Fruit fly (Drosophila melanogaster) whole organism, embryonic: ENCODE data around the gene Idgf3.

Experiments used
- Atf3 ChIP-seq: fragments of 200-800 bp; sonication (Bioruptor generic); optimal IDR thresholded peaks from 3 replicates; lab custom pipeline; 2016; ENCODE audit warnings: missing biosample characterization, missing genetic modification characterization
- CG10209 ChIP-seq: fragments of 200-800 bp; sonication (Bioruptor generic); optimal IDR thresholded peaks from 3 replicates; lab custom pipeline; 2017; ENCODE audit warnings: missing biosample characterization, mild to moderate bottlenecking, missing genetic modification characterization, missing genetic modification reagents
- CG11504 ChIP-seq: fragments of 200-800 bp; sonication (Bioruptor generic); optimal IDR thresholded peaks from 3 replicates; lab custom pipeline; 2019; ENCODE audit warnings: missing biosample characterization, mild to moderate bottlenecking, missing genetic modification characterization, moderate library complexity
- CG13894 ChIP-seq: fragments of 200-800 bp; sonication (Bioruptor generic); optimal IDR thresholded peaks from 3 replicates; lab custom pipeline; 2018; ENCODE audit warnings: missing biosample characterization, mild to moderate bottlenecking, missing genetic modification characterization, moderate library complexity
- CG18262 ChIP-seq: fragments of 200-800 bp; optimal IDR thresholded peaks from 3 replicates; lab custom pipeline; 2019; ENCODE audit warnings: missing biosample characterization, mild to moderate bottlenecking, missing genetic modification characterization, moderate library complexity
- CG31224 ChIP-seq: fragments of 200-800 bp; sonication (Bioruptor generic); IDR thresholded peaks from 2 replicates; pipeline ENCODE4 v1.3.6; 2022; ENCODE audit warnings: missing biosample characterization, missing genetic modification characterization
- CG31441 ChIP-seq: fragments of 200-800 bp; sonication (Bioruptor generic); IDR thresholded peaks from 2 replicates; pipeline ENCODE4 v1.3.6; 2022; ENCODE audit warnings: missing biosample characterization, missing genetic modification characterization
- CG4360 ChIP-seq: fragments of 200-800 bp; sonication (Bioruptor generic); IDR thresholded peaks from 2 replicates; pipeline ENCODE4 v1.3.6; 2022; ENCODE audit warnings: missing biosample characterization, missing genetic modification characterization
- CG7839 ChIP-seq: fragments of 200-800 bp; sonication (Bioruptor generic); optimal IDR thresholded peaks from 3 replicates; lab custom pipeline; 2018; ENCODE audit warnings: missing biosample characterization, mild to moderate bottlenecking, missing genetic modification characterization, moderate library complexity
- CG8765 ChIP-seq: fragments of 200-800 bp; sonication (Bioruptor generic); IDR thresholded peaks from 2 replicates; pipeline ENCODE4 v1.3.6; 2022; ENCODE audit warnings: missing biosample characterization, missing genetic modification characterization
- CG9797 ChIP-seq: fragments of 200-800 bp; sonication (Bioruptor generic); optimal IDR thresholded peaks from 3 replicates; lab custom pipeline; 2018; ENCODE audit warnings: missing biosample characterization, mild to moderate bottlenecking, missing genetic modification characterization
- CkIIα-i1 ChIP-seq: fragments of 200-800 bp; sonication (Bioruptor generic); IDR thresholded peaks from 2 replicates; pipeline ENCODE4 v1.3.6; 2022; ENCODE audit warnings: missing biosample characterization, missing genetic modification characterization
- Drgx ChIP-seq: fragments of 200-800 bp; sonication (Bioruptor generic); IDR thresholded peaks from 2 replicates; pipeline ENCODE4 v1.3.6; 2022; ENCODE audit warnings: missing biosample characterization, missing genetic modification characterization
- Ets97D ChIP-seq: fragments of 200-800 bp; sonication (Bioruptor generic); optimal IDR thresholded peaks from 3 replicates; lab custom pipeline; 2016; ENCODE audit warnings: missing biosample characterization, missing genetic modification characterization
- Fer3 ChIP-seq: fragments of 200-800 bp; sonication (Bioruptor generic); optimal IDR thresholded peaks from 2 replicates; lab custom pipeline; 2018; ENCODE audit warnings: missing biosample characterization, mild to moderate bottlenecking, missing genetic modification characterization, moderate library complexity
- Hr51 ChIP-seq, 2 experiments: fragments of 200-800 bp; sonication (Bioruptor generic); optimal IDR thresholded peaks; 2 replicates in 1 of 2; 3 replicates in 1 of 2; lab custom pipeline; 2016 to 2018; ENCODE audit warnings: missing biosample characterization in 2 of 2, missing genetic modification characterization in 2 of 2, mild to moderate bottlenecking in 1 of 2, moderate library complexity in 1 of 2
- PHDP ChIP-seq: fragments of 200-800 bp; sonication (Bioruptor generic); optimal IDR thresholded peaks from 3 replicates; lab custom pipeline; 2018; ENCODE audit warnings: missing biosample characterization, mild to moderate bottlenecking, missing genetic modification characterization, moderate library complexity
- Ptx1 ChIP-seq: fragments of 200-800 bp; sonication (Bioruptor generic); IDR thresholded peaks from 2 replicates; pipeline ENCODE4 v1.3.6; 2022; ENCODE audit warnings: missing biosample characterization, missing genetic modification characterization
- Six4 ChIP-seq: fragments of 200-800 bp; sonication (Bioruptor generic); optimal IDR thresholded peaks from 2 replicates; lab custom pipeline; 2016; ENCODE audit warnings: missing biosample characterization, missing genetic modification characterization
- Sox102F ChIP-seq: fragments of 200-800 bp; sonication (Bioruptor generic); optimal IDR thresholded peaks from 2 replicates; lab custom pipeline; 2018; ENCODE audit warnings: missing biosample characterization, mild to moderate bottlenecking, missing genetic modification characterization, moderate library complexity
- Usf ChIP-seq: fragments of 200-800 bp; sonication (Bioruptor generic); optimal IDR thresholded peaks from 2 replicates; lab custom pipeline; 2017; ENCODE audit warnings: missing genotype, missing biosample characterization, missing genetic modification characterization
- Xrp1 ChIP-seq: fragments of 200-800 bp; sonication (Bioruptor generic); IDR thresholded peaks from 2 replicates; pipeline ENCODE4 v1.3.6; 2022; ENCODE audit warnings: missing biosample characterization, missing genetic modification characterization
- al ChIP-seq: fragments of 200-800 bp; sonication (Bioruptor generic); IDR thresholded peaks from 2 replicates; pipeline ENCODE4 v1.3.6; 2022; ENCODE audit warnings: missing biosample characterization, missing genetic modification characterization
- ara ChIP-seq: fragments of 200-800 bp; sonication (Bioruptor generic); IDR thresholded peaks from 2 replicates; pipeline ENCODE4 v1.3.6; 2022; ENCODE audit warnings: missing biosample characterization, missing genetic modification characterization
- bowl ChIP-seq: fragments of 200-800 bp; sonication (Bioruptor generic); IDR thresholded peaks from 2 replicates; pipeline ENCODE4 v1.3.6; 2022; ENCODE audit warnings: missing biosample characterization, missing genetic modification characterization
- bsh ChIP-seq, 2 experiments: fragments of 200-800 bp; sonication (Bioruptor generic); optimal IDR thresholded peaks; 2 replicates each; lab custom pipeline; 2017 to 2018; ENCODE audit warnings: mild to moderate bottlenecking in 2 of 2, missing biosample characterization in 2 of 2, missing genetic modification characterization in 2 of 2, moderate library complexity in 1 of 2
- cad ChIP-seq: fragments of >200 bp; optimal IDR thresholded peaks from 2 replicates; lab custom pipeline; 2017; ENCODE audit warnings: missing biosample characterization, missing genetic modification characterization
- crp ChIP-seq, 2 experiments: fragments of 200-800 bp; sonication (Bioruptor generic); optimal IDR thresholded peaks; 2 replicates in 1 of 2; 3 replicates in 1 of 2; lab custom pipeline; 2017; ENCODE audit warnings: missing biosample characterization in 2 of 2, missing genetic modification characterization in 2 of 2, mild to moderate bottlenecking in 1 of 2, moderate library complexity in 1 of 2
- danr ChIP-seq: fragments of 200-800 bp; sonication (Bioruptor generic); IDR thresholded peaks from 2 replicates; pipeline ENCODE4 v1.3.6; 2022; ENCODE audit warnings: missing biosample characterization, missing genetic modification characterization
- dmrt11E ChIP-seq: fragments of 200-800 bp; sonication (Bioruptor generic); optimal IDR thresholded peaks from 3 replicates; lab custom pipeline; 2018; ENCODE audit warnings: missing biosample characterization, mild to moderate bottlenecking, missing genetic modification characterization, moderate library complexity
- gem ChIP-seq: fragments of 200-800 bp; sonication (Bioruptor generic); optimal IDR thresholded peaks from 2 replicates; lab custom pipeline; 2019; ENCODE audit warnings: missing biosample characterization, mild to moderate bottlenecking, missing genetic modification characterization, moderate library complexity
- her ChIP-seq: fragments of 200-800 bp; sonication (Bioruptor generic); optimal IDR thresholded peaks from 2 replicates; lab custom pipeline; 2016; ENCODE audit warnings: missing biosample characterization, missing genetic modification characterization
- kay ChIP-seq: fragments of 200-800 bp; sonication (Bioruptor generic); optimal IDR thresholded peaks from 2 replicates; lab custom pipeline; 2016; ENCODE audit warnings: missing biosample characterization, missing genetic modification characterization
- lmd ChIP-seq: fragments of 200-800 bp; sonication (Bioruptor generic); IDR thresholded peaks from 2 replicates; pipeline ENCODE4 v1.3.6; 2022; ENCODE audit warnings: missing biosample characterization, missing genetic modification characterization
- lola ChIP-seq, 3 experiments: fragments of >200 bp in 2 of 3; fragments of 200-800 bp in 1 of 3; sonication (Bioruptor generic) in 1 of 3; optimal IDR thresholded peaks; 2 replicates each; lab custom pipeline; 2017 to 2019; ENCODE audit warnings: missing biosample characterization in 3 of 3, missing genetic modification characterization in 3 of 3, mild to moderate bottlenecking in 1 of 3, moderate library complexity in 1 of 3
- nom ChIP-seq: fragments of 200-800 bp; sonication (Bioruptor generic); optimal IDR thresholded peaks from 2 replicates; lab custom pipeline; 2017; ENCODE audit warnings: missing biosample characterization, missing genetic modification characterization, mild to moderate bottlenecking, moderate library complexity, missing genetic modification reagents
- otp ChIP-seq: fragments of 200-800 bp; sonication (Bioruptor generic); IDR thresholded peaks from 3 replicates; pipeline ENCODE4, ENCODE4 v1.3.6; 2022; ENCODE audit warnings: missing biosample characterization, missing genetic modification characterization
- pfk ChIP-seq: fragments of 200-800 bp; sonication (Bioruptor generic); optimal IDR thresholded peaks from 2 replicates; lab custom pipeline; 2018; ENCODE audit warnings: missing biosample characterization, mild to moderate bottlenecking, missing genetic modification characterization, moderate library complexity
- phol ChIP-seq: fragments of 200-800 bp; sonication (Bioruptor generic); optimal IDR thresholded peaks from 3 replicates; lab custom pipeline; 2018; ENCODE audit warnings: missing biosample characterization, mild to moderate bottlenecking, missing genetic modification characterization, moderate library complexity
- pzg ChIP-seq: fragments of 200-800 bp; sonication (Bioruptor generic); optimal IDR thresholded peaks from 3 replicates; lab custom pipeline; 2018; ENCODE audit warnings: missing biosample characterization, mild to moderate bottlenecking, missing genetic modification characterization, moderate library complexity
- sens-2 ChIP-seq: fragments of 200-800 bp; sonication (Bioruptor generic); IDR thresholded peaks from 2 replicates; pipeline ENCODE4 v1.3.6; 2022; ENCODE audit warnings: missing biosample characterization, missing genetic modification characterization
- tio ChIP-seq: fragments of 200-800 bp; sonication (Bioruptor generic); optimal IDR thresholded peaks from 2 replicates; lab custom pipeline; 2017; ENCODE audit warnings: missing biosample characterization, missing genetic modification characterization, inconsistent platforms
- vnd ChIP-seq: fragments of 200-800 bp; sonication (Bioruptor generic); IDR thresholded peaks from 3 replicates; pipeline ENCODE4 v1.3.6; 2022; ENCODE audit warnings: missing biosample characterization, missing genetic modification characterization; ENCODE audit not compliant: partially characterized antibody

Idgf3 gene

DNA sequence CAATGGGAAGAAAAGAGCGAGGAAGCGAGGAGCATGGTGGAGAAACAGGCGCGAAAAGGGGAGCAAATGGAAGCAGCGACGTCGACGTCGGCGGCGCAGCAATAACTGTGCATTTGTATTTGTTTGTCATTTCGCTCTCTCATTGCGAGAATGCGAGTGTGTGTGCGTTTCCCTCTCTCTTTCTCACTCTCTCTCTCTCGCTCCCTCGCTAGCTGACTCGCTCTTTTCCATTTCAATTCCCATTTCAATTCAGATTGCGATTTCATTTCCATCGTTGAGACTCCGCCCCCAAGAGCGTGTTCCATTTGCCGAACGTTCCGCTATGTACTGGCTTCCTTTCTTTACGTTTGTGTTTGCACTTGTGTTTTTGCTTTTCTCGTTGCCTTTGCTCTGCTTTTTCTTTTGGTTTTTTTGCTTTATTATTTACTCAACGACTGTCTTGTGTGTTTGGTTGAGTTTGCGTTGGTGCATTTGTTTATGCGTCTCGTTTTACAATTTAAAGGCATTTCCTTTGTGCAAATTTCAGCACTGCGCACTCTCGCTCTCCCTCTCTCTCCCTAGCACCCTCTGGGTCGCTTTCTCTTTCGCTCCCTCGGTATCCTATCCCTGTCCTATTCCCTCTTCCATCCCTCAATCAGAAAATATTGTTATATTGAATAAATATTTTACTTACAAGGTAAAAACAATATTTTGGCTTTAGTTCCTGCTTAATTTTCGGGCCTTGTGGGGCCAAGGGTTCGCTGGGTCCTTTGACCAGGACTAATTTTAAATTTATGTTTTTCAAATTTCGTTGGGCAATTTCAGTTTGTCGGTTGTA is 27.8 kb upstream of the Idgf3 start (continued):
- TF ChIP-seq vnd (GFP tag; lab: Robert Waterston, UW) (no peak), ara (GFP tag; lab: Robert Waterston, UW) (no peak), kay (no peak), otp (GFP tag; lab: Robert Waterston, UW) (no peak), Fer3 (tag; lab: Kevin White, UChicago) (no peak), danr (no peak), her (GFP tag; lab: Kevin White, UChicago) (no peak), sens-2 (GFP tag; lab: Robert Waterston, UW) (no peak), CG9797 (GFP tag; lab: Kevin White, UChicago) (no peak), al (GFP tag; lab: Robert Waterston, UW) (no peak), Six4 (no peak), CG31224 (GFP tag; lab: Robert Waterston, UW) (no peak), crp (GFP tag; optimal IDR thresholded peaks at IDR 0.05; lab: Kevin White, UChicago) (no peak), Atf3 (GFP tag; lab: Kevin White, UChicago) (no peak), CG8765 (no peak), CG13894 (tag; lab: Kevin White, UChicago) (no peak), PHDP (tag; lab: Kevin White, UChicago) (no peak), cad (no peak), lmd (GFP tag; lab: Robert Waterston, UW) (no peak)

DNA sequence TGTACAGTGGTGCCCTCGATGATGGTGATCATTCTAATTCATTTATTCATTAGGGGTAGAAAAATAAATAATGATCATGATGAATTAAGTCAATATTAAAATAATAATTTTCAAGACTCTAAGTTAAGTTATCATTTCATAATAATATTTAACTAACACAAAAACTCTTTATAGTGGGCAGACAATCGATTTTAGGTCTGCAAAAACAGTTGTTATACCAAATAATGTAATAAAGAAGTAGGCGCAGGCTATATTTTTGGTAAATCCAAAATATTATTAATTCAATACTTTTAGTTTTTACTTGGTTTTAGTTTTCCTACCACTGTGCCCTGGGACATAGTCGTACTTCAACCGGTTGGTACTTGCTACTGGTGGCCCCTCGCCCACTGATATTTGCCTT is 15.1 kb upstream of the Idgf3 start:
- TF ChIP-seq pfk (no peak), bsh (GFP tag; optimal IDR thresholded peaks at IDR 0.05; lab: Kevin White, UChicago) (peak in 1 of 2 experiments; percentile 28)

DNA sequence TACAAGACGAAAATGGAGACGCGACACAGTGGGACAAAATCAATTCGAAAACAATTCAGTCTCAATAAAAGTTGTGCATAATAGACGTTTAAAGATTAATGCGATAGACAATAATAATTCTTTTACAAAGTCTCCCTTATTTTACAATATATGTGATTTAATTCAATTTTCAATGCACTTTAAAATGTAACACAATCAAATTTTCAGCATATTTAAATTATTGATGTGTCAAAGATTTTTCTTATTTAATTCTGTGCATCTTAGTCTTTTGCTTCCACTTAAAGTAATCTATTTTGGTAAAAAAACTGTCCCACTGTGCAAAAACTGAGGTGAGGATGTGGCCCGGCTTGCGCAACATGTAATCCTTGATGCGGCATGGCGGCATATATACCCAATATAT is 12.8 kb upstream of the Idgf3 start:
- TF ChIP-seq lola (GFP tag; optimal IDR thresholded peaks at IDR 0.05; lab: Kevin White, UChicago): peak in 1 of 3 experiments; percentile 22
- TF ChIP-seq CG11504 (tag; lab: Kevin White, UChicago): peak; percentile 12
- peak; percentile 13 for TF ChIP-seq tio
- no peak for TF ChIP-seq Hr51 (GFP tag; optimal IDR thresholded peaks at IDR 0.05; lab: Kevin White, UChicago)
- TF ChIP-seq Ptx1 (GFP tag; lab: Robert Waterston, UW): 0 out of 2 replicates have a peak, but pooled peaks have one; percentile 9
- no peak for TF ChIP-seq Usf (GFP tag; lab: Kevin White, UChicago)
- TF ChIP-seq dmrt11E: peak; percentile 39
- peak; percentile 27; the same call in 1 of the 2 replicates for TF ChIP-seq Xrp1 (GFP tag; lab: Robert Waterston, UW)
- TF ChIP-seq bsh (GFP tag; optimal IDR thresholded peaks at IDR 0.05; lab: Kevin White, UChicago): peak in 1 of 2 experiments; percentile 10
- peak; percentile 1 for TF ChIP-seq CG7839 (tag; lab: Kevin White, UChicago)
- TF ChIP-seq CkIIα-i1 (GFP tag; lab: Robert Waterston, UW): no peak
- TF ChIP-seq Sox102F (GFP tag; lab: Kevin White, UChicago): peak; percentile 18
- TF ChIP-seq CG10209 (GFP tag; lab: Kevin White, UChicago): peak; percentile 0
- TF ChIP-seq bowl (GFP tag; lab: Robert Waterston, UW): no peak
- TF ChIP-seq pzg (GFP tag; lab: Kevin White, UChicago): no peak
- peak; percentile 17 for TF ChIP-seq nom
- no peak for TF ChIP-seq Ets97D
- TF ChIP-seq CG18262: peak; percentile 14
- TF ChIP-seq Drgx (GFP tag; lab: Robert Waterston, UW): 0 out of 2 replicates have a peak, but pooled peaks have one; percentile 9
- TF ChIP-seq CG4360: no peak
- peak; percentile 53 for TF ChIP-seq gem (tag; lab: Kevin White, UChicago)
- TF ChIP-seq CG31441 (GFP tag; lab: Robert Waterston, UW): 0 out of 2 replicates have a peak, but pooled peaks have one; percentile 18
- peak; percentile 14 for TF ChIP-seq phol (tag; lab: Kevin White, UChicago)
